Fruit fly (Drosophila melanogaster) whole organism, embryonic: Measurements from ENCODE around the gene CG33695.
A peak's percentile ranks its signal among the peaks of the same experiment; 100 is the strongest.

Source experiments
- Aef1 ChIP-seq: fragments of 200-800 bp; sonication (Bioruptor generic); IDR thresholded peaks from 3 replicates; pipeline ENCODE4 v1.3.6; 2022; ENCODE audit warnings: missing biosample characterization, missing genetic modification characterization
- Atf3 ChIP-seq: fragments of 200-800 bp; sonication (Bioruptor generic); optimal IDR thresholded peaks from 3 replicates; lab custom pipeline; 2016; ENCODE audit warnings: missing biosample characterization, missing genetic modification characterization
- CG10267 ChIP-seq: fragments of 200-800 bp; sonication (Bioruptor generic); optimal IDR thresholded peaks from 2 replicates; lab custom pipeline; 2018; ENCODE audit warnings: missing biosample characterization, mild to moderate bottlenecking, missing genetic modification characterization, moderate library complexity
- CG11456 ChIP-seq: fragments of 200-800 bp; sonication (Bioruptor generic); IDR thresholded peaks from 3 replicates; pipeline ENCODE4 v1.3.6; 2022; ENCODE audit warnings: missing biosample characterization, missing genetic modification characterization
- CG1603 ChIP-seq: fragments of 200-800 bp; sonication (Bioruptor generic); optimal IDR thresholded peaks from 2 replicates; lab custom pipeline; 2019; ENCODE audit warnings: missing biosample characterization, mild to moderate bottlenecking, missing genetic modification characterization, moderate library complexity
- CG17359 ChIP-seq: fragments of 200-800 bp; sonication (Bioruptor generic); optimal IDR thresholded peaks from 3 replicates; lab custom pipeline; 2018; ENCODE audit warnings: missing biosample characterization, mild to moderate bottlenecking, missing genetic modification characterization, moderate library complexity
- CG17912 ChIP-seq: fragments of 200-800 bp; sonication (Bioruptor generic); optimal IDR thresholded peaks from 2 replicates; lab custom pipeline; 2018; ENCODE audit warnings: missing biosample characterization, mild to moderate bottlenecking, missing genetic modification characterization
- CG18011 ChIP-seq: fragments of 200-800 bp; sonication (Bioruptor generic); optimal IDR thresholded peaks from 2 replicates; lab custom pipeline; 2017; ENCODE audit warnings: missing biosample characterization, missing genetic modification characterization, mild to moderate bottlenecking, moderate library complexity, missing genotype
- CG18599 ChIP-seq: fragments of 200-800 bp; sonication (Bioruptor generic); optimal IDR thresholded peaks from 3 replicates; lab custom pipeline; 2017; ENCODE audit warnings: missing biosample characterization, missing genetic modification characterization, mild to moderate bottlenecking, moderate library complexity, missing genetic modification reagents
- CG2875 ChIP-seq: fragments of 200-800 bp; sonication (Bioruptor generic); optimal IDR thresholded peaks from 2 replicates; lab custom pipeline; 2017; ENCODE audit warnings: missing biosample characterization, mild to moderate bottlenecking, missing genetic modification characterization, missing genetic modification reagents
- CG32532 ChIP-seq: fragments of 200-800 bp; sonication (Bioruptor generic); IDR thresholded peaks from 2 replicates; pipeline ENCODE4 v1.3.6; 2022; ENCODE audit warnings: missing biosample characterization, missing genetic modification characterization
- CG32772 ChIP-seq: fragments of 200-800 bp; sonication (Bioruptor generic); IDR thresholded peaks from 2 replicates; pipeline ENCODE4 v1.3.6; 2022; ENCODE audit warnings: missing biosample characterization, missing genetic modification characterization
- CG5245 ChIP-seq: fragments of 200-800 bp; sonication (Bioruptor generic); optimal IDR thresholded peaks from 3 replicates; lab custom pipeline; 2016; ENCODE audit warnings: missing biosample characterization, missing genetic modification characterization
- CG6813 ChIP-seq: fragments of 200-800 bp; sonication (Bioruptor generic); optimal IDR thresholded peaks from 2 replicates; lab custom pipeline; 2017; ENCODE audit warnings: missing biosample characterization, missing genetic modification characterization, mild to moderate bottlenecking, moderate library complexity, missing genetic modification reagents
- CG7928 ChIP-seq: fragments of 200-800 bp; sonication (Bioruptor generic); optimal IDR thresholded peaks from 2 replicates; lab custom pipeline; 2017; ENCODE audit warnings: missing biosample characterization, mild to moderate bottlenecking, missing genetic modification characterization
- CG8089 ChIP-seq: fragments of 200-800 bp; sonication (Bioruptor generic); optimal IDR thresholded peaks from 3 replicates; lab custom pipeline; 2016; ENCODE audit warnings: missing biosample characterization, missing genetic modification characterization
- CG8388 ChIP-seq: fragments of 200-800 bp; sonication (Bioruptor generic); optimal IDR thresholded peaks from 2 replicates; lab custom pipeline; 2019; ENCODE audit warnings: missing biosample characterization, mild to moderate bottlenecking, missing genetic modification characterization, moderate library complexity
- Chrac-16 ChIP-seq: fragments of 200-800 bp; sonication (Bioruptor generic); optimal IDR thresholded peaks from 3 replicates; lab custom pipeline; 2016; ENCODE audit warnings: missing biosample characterization, missing genetic modification characterization
- Dref ChIP-seq: fragments of 200-800 bp; sonication (Bioruptor generic); IDR thresholded peaks from 2 replicates; pipeline ENCODE4 v1.3.6; 2022; ENCODE audit warnings: missing biosample characterization, missing genetic modification characterization
- E2f1 ChIP-seq: fragments of 200-800 bp; sonication (Bioruptor generic); IDR thresholded peaks from 2 replicates; pipeline ENCODE4 v1.3.6; 2022; ENCODE audit warnings: missing biosample characterization, missing genetic modification characterization
- Fer2 ChIP-seq: fragments of 200-800 bp; sonication (Bioruptor generic); optimal IDR thresholded peaks from 2 replicates; lab custom pipeline; 2018; ENCODE audit warnings: missing biosample characterization, mild to moderate bottlenecking, missing genetic modification characterization, moderate library complexity
- HLH3B ChIP-seq: fragments of 200-800 bp; sonication (Bioruptor generic); IDR thresholded peaks from 2 replicates; pipeline ENCODE4 v1.3.6; 2022; ENCODE audit warnings: missing biosample characterization, missing genetic modification characterization
- Hmr ChIP-seq: fragments of 200-800 bp; sonication (Bioruptor generic); optimal IDR thresholded peaks from 3 replicates; lab custom pipeline; 2017; ENCODE audit warnings: mild to moderate bottlenecking, missing biosample characterization, missing genetic modification reagents, missing genetic modification characterization
- Kr ChIP-seq: fragments of 200-800 bp; sonication (Bioruptor generic); optimal IDR thresholded peaks from 2 replicates; lab custom pipeline; 2017; ENCODE audit warnings: missing biosample characterization, mild to moderate bottlenecking, missing genetic modification characterization
- Taf1 ChIP-seq: fragments of 200-800 bp; sonication (Bioruptor generic); IDR thresholded peaks from 2 replicates; pipeline ENCODE4 v1.3.6; 2022; ENCODE audit warnings: missing biosample characterization, missing genetic modification characterization
- ara ChIP-seq: fragments of 200-800 bp; sonication (Bioruptor generic); IDR thresholded peaks from 2 replicates; pipeline ENCODE4 v1.3.6; 2022; ENCODE audit warnings: missing biosample characterization, missing genetic modification characterization
- cato ChIP-seq: fragments of 200-800 bp; sonication (Bioruptor generic); optimal IDR thresholded peaks from 2 replicates; lab custom pipeline; 2016; ENCODE audit warnings: missing biosample characterization, missing genetic modification characterization, borderline replicate concordance
- crol ChIP-seq: fragments of 200-800 bp; sonication (Bioruptor generic); IDR thresholded peaks from 2 replicates; pipeline ENCODE4 v1.3.6; 2022; ENCODE audit warnings: missing biosample characterization, missing genetic modification characterization
- crp ChIP-seq, 2 experiments: fragments of 200-800 bp; sonication (Bioruptor generic); optimal IDR thresholded peaks; 2 replicates in 1 of 2; 3 replicates in 1 of 2; lab custom pipeline; 2017; ENCODE audit warnings: missing biosample characterization in 2 of 2, missing genetic modification characterization in 2 of 2, mild to moderate bottlenecking in 1 of 2, moderate library complexity in 1 of 2
- dm ChIP-seq: fragments of 200-800 bp; sonication (Bioruptor generic); optimal IDR thresholded peaks from 3 replicates; lab custom pipeline; 2016; ENCODE audit warnings: missing biosample characterization, missing genetic modification characterization
- dpn ChIP-seq, 2 experiments: fragments of 200-800 bp; sonication (Bioruptor generic); optimal IDR thresholded peaks; 3 replicates each; lab custom pipeline; 2016; ENCODE audit warnings: missing biosample characterization in 2 of 2, missing genetic modification characterization in 2 of 2
- dysf ChIP-seq: fragments of 200-800 bp; sonication (Bioruptor generic); IDR thresholded peaks from 3 replicates; pipeline ENCODE4 v1.3.6; 2022; ENCODE audit warnings: missing biosample characterization, missing genetic modification characterization
- ftz-f1 ChIP-seq: fragments of 200-800 bp; sonication (Bioruptor generic); optimal IDR thresholded peaks from 2 replicates; lab custom pipeline; 2016; ENCODE audit warnings: missing biosample characterization, missing genetic modification characterization
- gce ChIP-seq: fragments of 200-800 bp; sonication (Bioruptor generic); IDR thresholded peaks from 3 replicates; pipeline ENCODE4 v1.3.6; 2022; ENCODE audit warnings: missing biosample characterization, missing genetic modification characterization
- gem ChIP-seq: fragments of 200-800 bp; sonication (Bioruptor generic); optimal IDR thresholded peaks from 2 replicates; lab custom pipeline; 2019; ENCODE audit warnings: missing biosample characterization, mild to moderate bottlenecking, missing genetic modification characterization, moderate library complexity
- grau ChIP-seq: fragments of 200-800 bp; optimal IDR thresholded peaks from 3 replicates; lab custom pipeline; 2019; ENCODE audit warnings: missing biosample characterization, mild to moderate bottlenecking, missing genetic modification characterization, moderate library complexity
- gt ChIP-seq: fragments of 200-800 bp; sonication (Bioruptor generic); IDR thresholded peaks from 2 replicates; pipeline ENCODE4 v1.3.6; 2022; ENCODE audit warnings: missing biosample characterization, missing genetic modification characterization
- her ChIP-seq: fragments of 200-800 bp; sonication (Bioruptor generic); optimal IDR thresholded peaks from 2 replicates; lab custom pipeline; 2016; ENCODE audit warnings: missing biosample characterization, missing genetic modification characterization
- lilli ChIP-seq: fragments of 200-800 bp; sonication (Bioruptor generic); optimal IDR thresholded peaks from 3 replicates; lab custom pipeline; 2016; ENCODE audit warnings: missing biosample characterization, missing genetic modification characterization
- lmd ChIP-seq: fragments of 200-800 bp; sonication (Bioruptor generic); IDR thresholded peaks from 2 replicates; pipeline ENCODE4 v1.3.6; 2022; ENCODE audit warnings: missing biosample characterization, missing genetic modification characterization
- mam ChIP-seq: fragments of 200-800 bp; sonication (Bioruptor generic); optimal IDR thresholded peaks from 3 replicates; lab custom pipeline; 2016; ENCODE audit warnings: missing biosample characterization, missing genetic modification characterization
- nau ChIP-seq: fragments of 200-800 bp; sonication (Bioruptor generic); optimal IDR thresholded peaks from 3 replicates; lab custom pipeline; 2017; ENCODE audit warnings: missing biosample characterization, mild to moderate bottlenecking, missing genetic modification characterization, missing genetic modification reagents
- nerfin-2 ChIP-seq: fragments of 200-800 bp; sonication (Bioruptor generic); IDR thresholded peaks from 2 replicates; pipeline ENCODE4 v1.3.6; 2022; ENCODE audit warnings: missing biosample characterization, missing genetic modification characterization; ENCODE audit not compliant: partially characterized antibody
- oc ChIP-seq: fragments of 200-800 bp; sonication (Bioruptor generic); optimal IDR thresholded peaks from 2 replicates; lab custom pipeline; 2018; ENCODE audit warnings: missing biosample characterization, mild to moderate bottlenecking, missing genetic modification characterization, moderate library complexity
- prd ChIP-seq, 3 experiments: fragments of >200 bp in 2 of 3; fragments of 200-800 bp in 1 of 3; sonication (Bioruptor generic) in 1 of 3; optimal IDR thresholded peaks in 2 of 3; IDR thresholded peaks in 1 of 3; 2 replicates in 2 of 3; 3 replicates in 1 of 3; pipeline versions ENCODE4 v1.3.6 to Lab custom; 2017 to 2022; ENCODE audit warnings: missing biosample characterization in 1 of 3, missing genetic modification characterization in 1 of 3
- pum ChIP-seq: fragments of 200-800 bp; sonication (Bioruptor generic); optimal IDR thresholded peaks from 2 replicates; lab custom pipeline; 2016; ENCODE audit warnings: missing biosample characterization, missing genetic modification characterization
- repo ChIP-seq: fragments of 200-800 bp; sonication (Bioruptor generic); optimal IDR thresholded peaks from 2 replicates; lab custom pipeline; 2016; ENCODE audit warnings: missing biosample characterization, missing genetic modification characterization
- run ChIP-seq: fragments of 200-800 bp; sonication (Bioruptor generic); optimal IDR thresholded peaks from 3 replicates; lab custom pipeline; 2018; ENCODE audit warnings: missing biosample characterization, mild to moderate bottlenecking, missing genetic modification characterization
- sr ChIP-seq: fragments of 200-800 bp; sonication (Bioruptor generic); IDR thresholded peaks from 3 replicates; pipeline ENCODE4 v1.3.6; 2022; ENCODE audit warnings: missing biosample characterization, missing genetic modification characterization

CG33695 gene

dm6 chr2L:11323917-11324316 is 46.1 kb downstream of the CG33695 start (continued):
- TF ChIP-seq ara (GFP tag; lab: Robert Waterston, UW) (peak; percentile 78), E2f1 (GFP tag; lab: Robert Waterston, UW) (peak; percentile 37; the same call in 1 of the 2 replicates), CG17359 (tag; lab: Kevin White, UChicago) (peak; percentile 64), CG18599 (GFP tag; lab: Kevin White, UChicago) (peak; percentile 47), dysf (peak; percentile 65; the same call in 2 of the 3 replicates), pum (GFP tag; lab: Kevin White, UChicago) (peak; percentile 34), Atf3 (GFP tag; lab: Kevin White, UChicago) (peak; percentile 4), dpn (GFP tag; optimal IDR thresholded peaks at IDR 0.05; lab: Kevin White, UChicago) (peak; percentile 19 to 36), gt (no peak), nau (GFP tag; lab: Kevin White, UChicago) (no peak), CG18011 (GFP tag; lab: Kevin White, UChicago) (no peak), gem (tag; lab: Kevin White, UChicago) (peak; percentile 80), repo (GFP tag; lab: Kevin White, UChicago) (peak; percentile 20), gce (GFP tag; lab: Robert Waterston, UW) (peak; percentile 66; the same call in 2 of the 3 replicates), Fer2 (tag; lab: Kevin White, UChicago) (no peak), CG7928 (GFP tag; lab: Kevin White, UChicago) (no peak), grau (tag; lab: Kevin White, UChicago) (peak; percentile 55), CG6813 (GFP tag; lab: Kevin White, UChicago) (peak; percentile 44), prd (optimal IDR thresholded peaks at IDR 0.05; lab: Kevin White, UChicago) (no peak), prd (GFP tag; IDR thresholded peaks at IDR 0.05; lab: Robert Waterston, UW) (peak; percentile 81), cato (GFP tag; lab: Kevin White, UChicago) (no peak), Dref (GFP tag; lab: Robert Waterston, UW) (no peak), CG10267 (tag; lab: Kevin White, UChicago) (peak; percentile 57), crp (GFP tag; optimal IDR thresholded peaks at IDR 0.05; lab: Kevin White, UChicago) (no peak), run (tag; lab: Kevin White, UChicago) (peak; percentile 6), Taf1 (0 out of 2 replicates have a peak, but pooled peaks have one; percentile 12), lmd (GFP tag; lab: Robert Waterston, UW) (peak; percentile 69), HLH3B (GFP tag; lab: Robert Waterston, UW) (peak; percentile 69), CG17912 (GFP tag; lab: Kevin White, UChicago) (no peak), lilli (peak; percentile 28), ftz-f1 (no peak), her (GFP tag; lab: Kevin White, UChicago) (peak; percentile 2), CG2875 (GFP tag; lab: Kevin White, UChicago) (peak; percentile 35), CG32772 (GFP tag; lab: Robert Waterston, UW) (peak; percentile 63), CG5245 (peak; percentile 52), Aef1 (GFP tag; lab: Robert Waterston, UW) (peak; percentile 42; the same call in 2 of the 3 replicates), Chrac-16 (GFP tag; lab: Kevin White, UChicago) (peak; percentile 33), oc (tag; lab: Kevin White, UChicago) (peak; percentile 60), sr (GFP tag; lab: Robert Waterston, UW) (no peak), CG11456 (GFP tag; lab: Robert Waterston, UW) (peak; percentile 22; the same call in 1 of the 3 replicates), CG1603 (tag; lab: Kevin White, UChicago) (peak; percentile 86), CG8388 (GFP tag; lab: Kevin White, UChicago) (peak; percentile 61), dm (GFP tag; lab: Kevin White, UChicago) (no peak), CG32532 (GFP tag; lab: Robert Waterston, UW) (peak; percentile 48; the same call in 1 of the 2 replicates), Hmr (GFP tag; lab: Kevin White, UChicago) (peak; percentile 24), mam (GFP tag; lab: Kevin White, UChicago) (peak; percentile 26), crol (GFP tag; lab: Robert Waterston, UW) (no peak), nerfin-2 (GFP tag; lab: Robert Waterston, UW) (no peak), Kr (GFP tag; lab: Kevin White, UChicago) (no peak), CG8089 (GFP tag; lab: Kevin White, UChicago) (peak; percentile 28)
